Worm (Caenorhabditis elegans) whole organism, L4 larva: Measurements from ENCODE around the gene F57B1.9.

ENCODE experiments used
- attf-4 ChIP-seq: sonication (generic microtip); optimal IDR thresholded peaks from 3 replicates; lab custom pipeline; 2017; ENCODE audit warnings: missing biosample characterization, missing genetic modification characterization
- ces-1 ChIP-seq: fragments of 150-350 bp; sonication (generic microtip); optimal IDR thresholded peaks from 4 replicates; lab custom pipeline; 2014; ENCODE audit warnings: missing biosample characterization, missing genetic modification reagents, missing genetic modification characterization
- dpl-1 ChIP-seq: fragments of 150-350 bp; optimal IDR thresholded peaks from 2 replicates; lab custom pipeline; 2014; ENCODE audit warnings: missing biosample characterization, missing genetic modification reagents, missing genetic modification characterization
- madf-5 ChIP-seq, 2 experiments: fragments of 200-800 bp; sonication (Bioruptor generic); IDR thresholded peaks; 2 replicates each; pipeline ENCODE4 v1.3.6; 2022; ENCODE audit warnings: missing compliant biosample characterization in 2 of 2, missing genetic modification characterization in 2 of 2
- nhr-77 ChIP-seq: fragments of 150-350 bp; optimal IDR thresholded peaks from 2 replicates; lab custom pipeline; 2014; ENCODE audit warnings: missing biosample characterization, missing genetic modification characterization
- sdz-12 ChIP-seq: fragments of 200-800 bp; sonication (Bioruptor generic); optimal IDR thresholded peaks from 2 replicates; lab custom pipeline; 2018; ENCODE audit warnings: mild to moderate bottlenecking, missing genetic modification characterization, missing compliant biosample characterization
- skn-1 ChIP-seq: fragments of 150-350 bp; optimal IDR thresholded peaks from 2 replicates; lab custom pipeline; 2014; ENCODE audit warnings: missing biosample characterization, missing genetic modification characterization
- ztf-11 ChIP-seq: fragments of 150-350 bp; optimal IDR thresholded peaks from 2 replicates; lab custom pipeline; 2014; ENCODE audit warnings: missing biosample characterization, missing genetic modification characterization

- TF ChIP-seq ztf-11 (tag; lab: Kevin White, UChicago) (no peak), dpl-1 (GFP tag; lab: Kevin White, UChicago) (no peak), sdz-12 (no peak), attf-4 (tag; lab: Kevin White, UChicago) (no peak), skn-1 (tag; lab: Kevin White, UChicago) (no peak), nhr-77 (no peak), madf-5 (GFP tag; IDR thresholded peaks at IDR 0.05; lab: Robert Waterston, UW) (no peak), ces-1 (GFP tag; lab: Kevin White, UChicago) (no peak)
Observed at ce11 chrV:13235313-13235712, 37.6 kb upstream of the F57B1.9 start.
